Fruit fly (Drosophila melanogaster): ENCODE results near the gene CG13083.

The CG13083 gene

DNA sequence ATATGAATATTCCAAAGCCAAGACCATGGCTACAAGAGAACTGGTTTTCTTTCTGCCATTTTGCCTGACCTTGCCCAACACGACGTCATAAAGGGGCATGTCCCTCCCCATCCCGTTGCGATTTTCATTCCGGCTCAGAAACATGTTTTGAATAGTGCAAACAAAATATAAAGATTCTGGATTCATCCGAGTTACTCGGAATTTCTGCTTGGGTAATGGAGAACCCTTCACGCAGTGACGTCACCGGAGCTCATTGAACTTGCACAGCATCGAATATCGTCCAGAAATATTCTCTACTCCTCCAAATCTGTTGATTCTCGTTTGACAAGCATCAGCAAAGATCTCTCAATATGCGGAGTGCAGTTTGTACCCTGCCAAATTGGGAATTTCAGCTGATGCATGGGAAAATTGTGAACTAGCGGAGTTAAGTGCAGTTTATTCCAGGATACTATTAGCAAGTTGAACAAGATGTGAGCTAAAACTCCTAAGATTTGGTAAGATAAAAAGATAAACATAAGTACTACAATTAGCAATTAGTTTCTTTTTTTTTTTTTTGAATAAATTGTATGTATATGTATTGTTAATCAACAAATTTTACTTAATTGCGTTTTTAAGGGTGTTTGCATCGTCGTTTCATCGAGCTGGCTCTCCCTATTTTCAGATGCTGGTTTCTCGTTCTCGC is 33.1 kb upstream of the CG13083 start, which contains the start of gene CG10026:
Gene CG10026 (plus strand): TSS at position 187 of the 682 bp plus-strand sequence.
- TF ChIP-seq D19A (tag; optimal IDR thresholded peaks at IDR 0.05) (peak; percentile 89), nom (GFP tag; optimal IDR thresholded peaks at IDR 0.05) (peak; percentile 15), CG13775 (GFP tag; optimal IDR thresholded peaks at IDR 0.05) (no peak), sens (GFP tag) (peak; percentile 23), chinmo (GFP tag; IDR thresholded peaks at IDR 0.05; ENCODE audit: partially characterized antibody) (0 out of 4 replicates have a peak, but pooled peaks have one; percentile 45), HmgD (GFP tag; optimal IDR thresholded peaks at IDR 0.05) (no peak)

dm6 chr2L:19455209-19455608 is 32.1 kb upstream of the CG13083 start:
- no peak for TF ChIP-seq cad (GFP tag; optimal IDR thresholded peaks at IDR 0.05)
- TF ChIP-seq CG6683 (GFP tag; optimal IDR thresholded peaks at IDR 0.05): no peak
- no peak for TF ChIP-seq CG12942 (GFP tag; optimal IDR thresholded peaks at IDR 0.05)
- TF ChIP-seq CG10654 (GFP tag; optimal IDR thresholded peaks at IDR 0.05): no peak
- no peak for TF ChIP-seq klu (GFP tag; IDR thresholded peaks at IDR 0.05)
- no peak for TF ChIP-seq CG33213 (GFP tag; optimal IDR thresholded peaks at IDR 0.05)
- 0 out of 2 replicates have a peak, but pooled peaks have one; percentile 23 for TF ChIP-seq nerfin-2 (GFP tag; IDR thresholded peaks at IDR 0.05; ENCODE audit: partially characterized antibody)
- TF ChIP-seq CG6854 (GFP tag; optimal IDR thresholded peaks at IDR 0.05): no peak
- TF ChIP-seq ara (GFP tag; IDR thresholded peaks at IDR 0.05): no peak
- no peak for TF ChIP-seq CG9817 (tag; optimal IDR thresholded peaks at IDR 0.05)
- TF ChIP-seq fru (optimal IDR thresholded peaks at IDR 0.05): no peak
- TF ChIP-seq CG34224 (GFP tag; IDR thresholded peaks at IDR 0.05; ENCODE audit: partially characterized antibody): no peak
- TF ChIP-seq CG6654 (GFP tag; optimal IDR thresholded peaks at IDR 0.05): no peak
- TF ChIP-seq CG9609 (GFP tag; optimal IDR thresholded peaks at IDR 0.05): no peak
- no peak for TF ChIP-seq CG33557 (GFP tag; optimal IDR thresholded peaks at IDR 0.05)
- peak in 1 of 2 experiments; percentile 69 for TF ChIP-seq Hr78 (GFP tag; optimal IDR thresholded peaks at IDR 0.05)
- no peak for TF ChIP-seq CG7357 (GFP tag; IDR thresholded peaks at IDR 0.05)
- TF ChIP-seq Myb (GFP tag; optimal IDR thresholded peaks at IDR 0.05): no peak
- no peak for TF ChIP-seq jumu (GFP tag; optimal IDR thresholded peaks at IDR 0.05)
- no peak for TF ChIP-seq ato (GFP tag; IDR thresholded peaks at IDR 0.05; ENCODE audit: partially characterized antibody)
- TF ChIP-seq Med (GFP tag): peak; percentile 1
- no peak for TF ChIP-seq peb (GFP tag; IDR thresholded peaks at IDR 0.05)
- TF ChIP-seq sqz (GFP tag; optimal IDR thresholded peaks at IDR 0.05): no peak
- TF ChIP-seq CG11398 (GFP tag; optimal IDR thresholded peaks at IDR 0.05): no peak
- no peak for TF ChIP-seq pho (GFP tag; optimal IDR thresholded peaks at IDR 0.05)
- peak; percentile 6 for TF ChIP-seq sug (tag; optimal IDR thresholded peaks at IDR 0.05)
- TF ChIP-seq CG8765 (GFP tag; IDR thresholded peaks at IDR 0.05): no peak
- no peak for TF ChIP-seq unc-4 (GFP tag; IDR thresholded peaks at IDR 0.05; ENCODE audit: partially characterized antibody)
- no peak for TF ChIP-seq CG7372 (GFP tag; IDR thresholded peaks at IDR 0.05)
- TF ChIP-seq Atf6 (GFP tag; IDR thresholded peaks at IDR 0.05): no peak
- TF ChIP-seq CG34422 (GFP tag; IDR thresholded peaks at IDR 0.05): no peak
- TF ChIP-seq inv (GFP tag; IDR thresholded peaks at IDR 0.05; ENCODE audit: partially characterized antibody): no peak
- TF ChIP-seq Bdp1 (GFP tag; optimal IDR thresholded peaks at IDR 0.05): no peak
- no peak for TF ChIP-seq CG8478 (optimal IDR thresholded peaks at IDR 0.05)
- TF ChIP-seq CG10565 (GFP tag; optimal IDR thresholded peaks at IDR 0.05): no peak
- TF ChIP-seq chn (GFP tag; optimal IDR thresholded peaks at IDR 0.05): no peak

All from whole organism, embryonic.